Worm (Caenorhabditis elegans) whole organism, late embryonic: ENCODE results near the gene T24B8.3.

Experiments used
- C08G9.2 ChIP-seq: sonication (generic microtip); optimal IDR thresholded peaks from 2 replicates; lab custom pipeline; 2016; ENCODE audit warnings: mild to moderate bottlenecking, missing genetic modification characterization, moderate library complexity, missing compliant biosample characterization
- F13H6.1 ChIP-seq: sonication (generic microtip); optimal IDR thresholded peaks from 2 replicates; lab custom pipeline; 2016; ENCODE audit warnings: missing genetic modification characterization, missing compliant biosample characterization
- K02D7.2 ChIP-seq: sonication (generic microtip); optimal IDR thresholded peaks from 2 replicates; lab custom pipeline; 2017; ENCODE audit warnings: mild to moderate bottlenecking, missing genetic modification characterization, missing compliant biosample characterization
- ahr-1 ChIP-seq: sonication (generic microtip); optimal IDR thresholded peaks from 2 replicates; lab custom pipeline; 2016; ENCODE audit warnings: missing genetic modification characterization, missing compliant biosample characterization
- ama-1 ChIP-seq: fragments of 150-350 bp; optimal IDR thresholded peaks from 2 replicates; lab custom pipeline; 2014
- ceh-18 ChIP-seq: sonication (generic microtip); optimal IDR thresholded peaks from 2 replicates; lab custom pipeline; 2016; ENCODE audit warnings: missing genetic modification characterization, missing compliant biosample characterization
- ceh-24 ChIP-seq: sonication (generic microtip); optimal IDR thresholded peaks from 2 replicates; lab custom pipeline; 2016; ENCODE audit warnings: mild to moderate bottlenecking, missing genetic modification characterization, missing compliant biosample characterization
- ceh-30 ChIP-seq: fragments of 150-350 bp; optimal IDR thresholded peaks from 2 replicates; lab custom pipeline; 2014; ENCODE audit warnings: missing biosample characterization, missing genetic modification characterization
- ceh-31 ChIP-seq: sonication (generic microtip); optimal IDR thresholded peaks from 2 replicates; lab custom pipeline; 2016; ENCODE audit warnings: missing genetic modification characterization, missing compliant biosample characterization
- ceh-34 ChIP-seq: sonication (generic microtip); optimal IDR thresholded peaks from 2 replicates; lab custom pipeline; 2016; ENCODE audit warnings: mild to moderate bottlenecking, missing genetic modification characterization, missing compliant biosample characterization
- ceh-45 ChIP-seq: fragments of 200-800 bp; sonication (Bioruptor generic); IDR thresholded peaks from 2 replicates; pipeline ENCODE4 v1.3.6; 2022; ENCODE audit warnings: missing genetic modification reagents, missing genetic modification characterization, missing compliant biosample characterization
- ceh-6 ChIP-seq: fragments of 200-800 bp; sonication (Bioruptor generic); optimal IDR thresholded peaks from 2 replicates; lab custom pipeline; 2018; ENCODE audit warnings: mild to moderate bottlenecking, missing genetic modification characterization, missing compliant biosample characterization
- dmd-4 ChIP-seq: sonication (generic microtip); optimal IDR thresholded peaks from 2 replicates; lab custom pipeline; 2016; ENCODE audit warnings: borderline replicate concordance, missing genetic modification characterization, missing compliant biosample characterization
- dve-1 ChIP-seq: sonication (generic microtip); optimal IDR thresholded peaks from 2 replicates; lab custom pipeline; 2017; ENCODE audit warnings: antibody characterized with exemption, mild to moderate bottlenecking, missing genetic modification characterization, missing compliant biosample characterization
- elt-2 ChIP-seq: sonication (generic microtip); optimal IDR thresholded peaks from 2 replicates; lab custom pipeline; 2016; ENCODE audit warnings: missing genetic modification reagents, missing genetic modification characterization, missing compliant biosample characterization
- elt-4 ChIP-seq: sonication (generic microtip); optimal IDR thresholded peaks from 2 replicates; lab custom pipeline; 2016; ENCODE audit warnings: missing genetic modification characterization, missing compliant biosample characterization
- eyg-1 ChIP-seq: sonication (generic microtip); optimal IDR thresholded peaks from 2 replicates; lab custom pipeline; 2016; ENCODE audit warnings: missing genotype, missing genetic modification characterization, missing compliant biosample characterization
- fax-1 ChIP-seq: sonication (generic microtip); optimal IDR thresholded peaks from 2 replicates; lab custom pipeline; 2016; ENCODE audit warnings: missing genotype, missing genetic modification characterization, missing compliant biosample characterization
- fkh-6 ChIP-seq: sonication (generic microtip); optimal IDR thresholded peaks from 2 replicates; lab custom pipeline; 2016; ENCODE audit warnings: missing genetic modification characterization, missing compliant biosample characterization
- hlh-13 ChIP-seq: fragments of 200-800 bp; sonication (Bioruptor generic); optimal IDR thresholded peaks from 2 replicates; lab custom pipeline; 2018; ENCODE audit warnings: mild to moderate bottlenecking, missing genetic modification characterization, missing compliant biosample characterization
- hlh-15 ChIP-seq: sonication (generic microtip); optimal IDR thresholded peaks from 2 replicates; lab custom pipeline; 2016; ENCODE audit warnings: missing genetic modification characterization, missing compliant biosample characterization
- hlh-30 ChIP-seq: sonication (generic microtip); optimal IDR thresholded peaks from 2 replicates; lab custom pipeline; 2017; ENCODE audit warnings: antibody characterized with exemption, missing genetic modification characterization, missing compliant biosample characterization; ENCODE audit not compliant: insufficient read depth
- hlh-6 ChIP-seq: sonication (generic microtip); optimal IDR thresholded peaks from 2 replicates; lab custom pipeline; 2016; ENCODE audit warnings: missing genotype, missing genetic modification characterization, missing compliant biosample characterization
- hlh-8 ChIP-seq: sonication (generic microtip); optimal IDR thresholded peaks from 2 replicates; lab custom pipeline; 2016; ENCODE audit warnings: missing genotype, missing genetic modification characterization, missing compliant biosample characterization
- lim-6 ChIP-seq: sonication (generic microtip); optimal IDR thresholded peaks from 2 replicates; lab custom pipeline; 2016; ENCODE audit warnings: missing genetic modification characterization, missing compliant biosample characterization
- mec-3 ChIP-seq: sonication (generic microtip); optimal IDR thresholded peaks from 2 replicates; lab custom pipeline; 2016; ENCODE audit warnings: borderline replicate concordance, missing genetic modification characterization, missing compliant biosample characterization
- nfya-1 ChIP-seq: sonication (generic microtip); optimal IDR thresholded peaks from 2 replicates; lab custom pipeline; 2017; ENCODE audit warnings: missing genetic modification characterization, mild to moderate bottlenecking, missing compliant biosample characterization, antibody characterized with exemption, moderate library complexity
- npax-4 ChIP-seq: sonication (generic microtip); optimal IDR thresholded peaks from 2 replicates; lab custom pipeline; 2016; ENCODE audit warnings: missing genetic modification characterization, missing compliant biosample characterization
- odd-2 ChIP-seq: sonication (generic microtip); optimal IDR thresholded peaks from 2 replicates; lab custom pipeline; 2017; ENCODE audit warnings: antibody characterized with exemption, mild to moderate bottlenecking, missing genetic modification characterization, missing compliant biosample characterization
- pag-3 ChIP-seq: sonication (generic microtip); optimal IDR thresholded peaks from 2 replicates; lab custom pipeline; 2016; ENCODE audit warnings: missing compliant biosample characterization, missing genetic modification characterization, borderline replicate concordance
- pax-1 ChIP-seq: fragments of 150-350 bp; optimal IDR thresholded peaks from 2 replicates; lab custom pipeline; 2014; ENCODE audit warnings: missing biosample characterization, missing genetic modification characterization
- pha-4 ChIP-seq: fragments of 150-350 bp; optimal IDR thresholded peaks from 2 replicates; lab custom pipeline; 2018; ENCODE audit warnings: missing biosample characterization, missing genetic modification reagents, missing genetic modification characterization
- pqm-1 ChIP-seq: sonication (generic microtip); optimal IDR thresholded peaks from 2 replicates; lab custom pipeline; 2016; ENCODE audit warnings: missing genetic modification characterization, missing compliant biosample characterization
- pros-1 ChIP-seq: fragments of 150-350 bp; optimal IDR thresholded peaks from 2 replicates; lab custom pipeline; 2014; ENCODE audit warnings: missing biosample characterization, missing genetic modification reagents, missing genetic modification characterization
- ref-2 ChIP-seq: sonication (generic microtip); optimal IDR thresholded peaks from 2 replicates; lab custom pipeline; 2016; ENCODE audit warnings: missing genetic modification characterization, missing compliant biosample characterization
- rnt-1 ChIP-seq: sonication (generic microtip); optimal IDR thresholded peaks from 2 replicates; lab custom pipeline; 2016; ENCODE audit warnings: missing genetic modification characterization, missing compliant biosample characterization
- tbx-2 ChIP-seq: sonication (generic microtip); optimal IDR thresholded peaks from 2 replicates; lab custom pipeline; 2016; ENCODE audit warnings: missing genetic modification characterization, missing compliant biosample characterization
- tbx-7 ChIP-seq: sonication (generic microtip); optimal IDR thresholded peaks from 2 replicates; lab custom pipeline; 2016; ENCODE audit warnings: missing genotype, missing genetic modification characterization, missing compliant biosample characterization
- ttx-3 ChIP-seq: sonication (generic microtip); optimal IDR thresholded peaks from 2 replicates; lab custom pipeline; 2016; ENCODE audit warnings: missing genetic modification reagents, missing genetic modification characterization, missing compliant biosample characterization
- unc-3 ChIP-seq, 2 experiments: fragments of 200-800 bp in 1 of 2; sonication (Bioruptor generic) in 1 of 2; sonication (generic microtip) in 1 of 2; conservative IDR thresholded peaks in 1 of 2; optimal IDR thresholded peaks in 1 of 2; 2 replicates each; pipeline versions ENCODE4 v1.3.6 to Lab custom; 2016 to 2022; ENCODE audit warnings: missing compliant biosample characterization in 2 of 2, missing genetic modification characterization in 2 of 2, missing genetic modification reagents in 1 of 2
- unc-42 ChIP-seq: sonication (generic microtip); optimal IDR thresholded peaks from 2 replicates; lab custom pipeline; 2016; ENCODE audit warnings: missing genotype, missing genetic modification characterization, missing compliant biosample characterization
- unc-55 ChIP-seq: sonication (generic microtip); optimal IDR thresholded peaks from 2 replicates; lab custom pipeline; 2017; ENCODE audit warnings: missing biosample characterization, missing genetic modification reagents, missing genetic modification characterization
- zip-5 ChIP-seq: sonication (generic microtip); optimal IDR thresholded peaks from 2 replicates; lab custom pipeline; 2016; ENCODE audit warnings: missing genetic modification characterization, missing compliant biosample characterization

Gene T24B8.3

ce11 chrII:9060332-9060840, 551 bp downstream of the T24B8.3 start (continued):
- TF ChIP-seq nfya-1 (tag; lab: Kevin White, UChicago) = peak; percentile 95
- TF ChIP-seq F13H6.1 = peak; percentile 78
- peak; percentile 95 for TF ChIP-seq ceh-31 (tag; lab: Kevin White, UChicago)
- TF ChIP-seq hlh-6 = peak; percentile 84
- TF ChIP-seq hlh-15 = peak; percentile 3
- peak; percentile 44 for TF ChIP-seq hlh-30 (tag; lab: Kevin White, UChicago)
- TF ChIP-seq fkh-6 = peak; percentile 36
- no peak for TF ChIP-seq unc-3 (GFP tag; conservative IDR thresholded peaks at IDR 0.05; lab: Robert Waterston, UW)
- TF ChIP-seq unc-3 (tag; optimal IDR thresholded peaks at IDR 0.05; lab: Kevin White, UChicago) = peak; percentile 51
- TF ChIP-seq ceh-18 = peak; percentile 98
- TF ChIP-seq lim-6 = no peak
- TF ChIP-seq C08G9.2 (tag; lab: Kevin White, UChicago) = peak; percentile 61
- TF ChIP-seq rnt-1 (tag; lab: Kevin White, UChicago) = peak; percentile 96
- peak; percentile 91 for TF ChIP-seq ceh-34 (tag; lab: Kevin White, UChicago)
- TF ChIP-seq dmd-4 (tag; lab: Kevin White, UChicago) = peak; percentile 62
- no peak for TF ChIP-seq pag-3 (tag; lab: Kevin White, UChicago)
- peak; percentile 42 for TF ChIP-seq tbx-7 (tag; lab: Kevin White, UChicago)
- TF ChIP-seq ceh-45 = no peak
- peak; percentile 93 for TF ChIP-seq ref-2 (tag; lab: Kevin White, UChicago)
- peak; percentile 81 for TF ChIP-seq unc-55
- TF ChIP-seq eyg-1 (tag; lab: Kevin White, UChicago) = peak; percentile 71
- no peak for TF ChIP-seq npax-4 (tag; lab: Kevin White, UChicago)
- peak; percentile 90 for TF ChIP-seq ceh-30
- no peak for TF ChIP-seq pqm-1 (tag; lab: Kevin White, UChicago)
- no peak for TF ChIP-seq pha-4 (tag; lab: Kevin White, UChicago)
- TF ChIP-seq mec-3 (tag; lab: Kevin White, UChicago) = no peak
- TF ChIP-seq dve-1 (tag; lab: Kevin White, UChicago) = peak; percentile 93
- TF ChIP-seq ceh-24 (tag; lab: Kevin White, UChicago) = no peak
- TF ChIP-seq ceh-6 (GFP tag; lab: Kevin White, UChicago) = peak; percentile 68
- TF ChIP-seq ahr-1 (tag; lab: Kevin White, UChicago) = peak; percentile 36
- TF ChIP-seq tbx-2 (tag; lab: Kevin White, UChicago) = peak; percentile 96
- no peak for TF ChIP-seq odd-2 (tag; lab: Kevin White, UChicago)
- peak; percentile 2 for TF ChIP-seq zip-5 (tag; lab: Kevin White, UChicago)
- TF ChIP-seq fax-1 = peak; percentile 3
- peak; percentile 43 for TF ChIP-seq hlh-13 (GFP tag; lab: Kevin White, UChicago)
- TF ChIP-seq ttx-3 (tag; lab: Kevin White, UChicago) = peak; percentile 14
- TF ChIP-seq K02D7.2 = peak; percentile 40
- TF ChIP-seq, all 69 proteins: peak for 50

- TF ChIP-seq pha-4 (tag; lab: Kevin White, UChicago) = no peak
- peak; percentile 56 for TF ChIP-seq ama-1
These were observed 1.9 kb downstream of the T24B8.3 start for ce11 chrII:9059010-9059409.

- TF ChIP-seq dve-1 (tag; lab: Kevin White, UChicago) = peak; percentile 30
- TF ChIP-seq elt-4 (tag; lab: Kevin White, UChicago) = no peak
- TF ChIP-seq unc-55 = peak; percentile 6
- no peak for TF ChIP-seq pros-1 (tag; lab: Kevin White, UChicago)
- no peak for TF ChIP-seq hlh-8 (tag; lab: Kevin White, UChicago)
- peak; percentile 71 for TF ChIP-seq nfya-1 (tag; lab: Kevin White, UChicago)
- peak; percentile 3 for TF ChIP-seq unc-42 (tag; lab: Kevin White, UChicago)
- peak; percentile 38 for TF ChIP-seq ceh-31 (tag; lab: Kevin White, UChicago)
- TF ChIP-seq pax-1 (tag; lab: Kevin White, UChicago) = peak; percentile 15
- TF ChIP-seq elt-2 (tag; lab: Kevin White, UChicago) = peak; percentile 26
These were observed 3.8 kb downstream of the T24B8.3 start, which contains the start of gene rpl-32 for ce11 chrII:9057035-9057668. Gene rpl-32, minus strand, starts transcription at chrII:9057085.
